Fruit fly (Drosophila melanogaster): ENCODE measurements around the gene pll.

The pll gene

DNA sequence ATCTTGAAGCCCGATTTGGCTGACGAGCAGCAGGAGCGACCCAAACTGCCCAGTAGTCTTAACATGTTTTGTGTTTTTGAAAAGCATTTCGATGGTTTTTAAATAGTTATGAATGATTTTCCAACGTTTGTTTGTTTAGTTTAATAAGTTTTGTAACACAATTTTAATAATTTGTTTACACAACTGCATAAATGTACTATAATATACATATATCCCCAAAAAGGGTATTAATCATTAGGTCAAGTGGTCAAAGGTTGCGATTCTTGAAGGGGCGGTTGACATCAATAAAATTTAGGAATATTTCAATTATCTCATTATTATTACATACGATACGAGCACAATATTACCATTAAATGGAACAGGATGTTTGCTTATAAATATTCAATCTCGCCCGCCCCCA is 23.6 kb downstream of the pll start, which contains the start of gene CG42814:
Gene CG42814 (minus strand): TSS at position 101 of the 400 bp plus-strand sequence.
- TF ChIP-seq Hnf4 (GFP tag; optimal IDR thresholded peaks at IDR 0.05) (no peak), woc (GFP tag; optimal IDR thresholded peaks at IDR 0.05) (no peak), tai (GFP tag; optimal IDR thresholded peaks at IDR 0.05) (no peak), sv (GFP tag; optimal IDR thresholded peaks at IDR 0.05) (no peak), Vsx2 (GFP tag; optimal IDR thresholded peaks at IDR 0.05; ENCODE audit: partially characterized antibody) (no peak), brk (GFP tag; optimal IDR thresholded peaks at IDR 0.05) (no peak), Abd-B (GFP tag; optimal IDR thresholded peaks at IDR 0.05) (no peak), Sp1 (GFP tag; optimal IDR thresholded peaks at IDR 0.05) (no peak), ey (GFP tag; optimal IDR thresholded peaks at IDR 0.05) (no peak), CG32264 (GFP tag; optimal IDR thresholded peaks at IDR 0.05) (no peak), foxo (GFP tag; optimal IDR thresholded peaks at IDR 0.05) (no peak), Dif (GFP tag; optimal IDR thresholded peaks at IDR 0.05; ENCODE audit: partially characterized antibody) (no peak), br (GFP tag; optimal IDR thresholded peaks at IDR 0.05) (no peak), Jra (GFP tag; optimal IDR thresholded peaks at IDR 0.05) (no peak), N (GFP tag; optimal IDR thresholded peaks at IDR 0.05) (no peak), CG9705 (GFP tag; optimal IDR thresholded peaks at IDR 0.05) (no peak), OdsH (GFP tag; optimal IDR thresholded peaks at IDR 0.05) (no peak)

DNA sequence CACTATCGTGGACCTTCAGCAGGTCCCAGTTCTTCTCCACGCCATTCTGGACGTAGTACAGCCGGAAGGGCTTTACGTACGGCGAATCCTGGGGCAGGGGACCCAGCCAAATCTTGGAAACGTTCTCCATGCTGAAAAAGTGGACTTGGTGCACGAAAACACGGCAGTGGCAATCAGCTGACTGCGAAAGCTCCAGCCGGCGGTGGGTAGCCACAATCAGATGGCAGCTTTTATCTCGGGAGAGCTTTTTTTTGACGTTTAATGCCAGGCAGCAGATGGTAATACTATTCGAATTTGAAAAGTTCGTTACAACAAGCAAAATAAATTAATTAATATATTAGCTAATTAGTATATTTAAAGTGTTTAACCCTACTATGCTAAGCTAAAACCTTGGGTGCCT is 24.6 kb downstream of the pll start, which contains the start of gene CG42813:
Gene CG42813 (minus strand): TSS at position 220 of the 400 bp plus-strand sequence.
- no peak for TF ChIP-seq sage (GFP tag; optimal IDR thresholded peaks at IDR 0.05)
- TF ChIP-seq sv (GFP tag; optimal IDR thresholded peaks at IDR 0.05), result no peak
- no peak for TF ChIP-seq dl (GFP tag; optimal IDR thresholded peaks at IDR 0.05; ENCODE audit: insufficient read depth in 1 of 2, partially characterized antibody in 2 of 2)
- no peak for TF ChIP-seq Vsx2 (GFP tag; optimal IDR thresholded peaks at IDR 0.05; ENCODE audit: partially characterized antibody)
- no peak for TF ChIP-seq foxo (GFP tag; optimal IDR thresholded peaks at IDR 0.05)
- TF ChIP-seq rgr (GFP tag; optimal IDR thresholded peaks at IDR 0.05), result no peak
- TF ChIP-seq HLH106 (tag; optimal IDR thresholded peaks at IDR 0.05), result no peak
- TF ChIP-seq ey (GFP tag; optimal IDR thresholded peaks at IDR 0.05), result no peak
- TF ChIP-seq Sp1 (GFP tag; optimal IDR thresholded peaks at IDR 0.05), result no peak

DNA sequence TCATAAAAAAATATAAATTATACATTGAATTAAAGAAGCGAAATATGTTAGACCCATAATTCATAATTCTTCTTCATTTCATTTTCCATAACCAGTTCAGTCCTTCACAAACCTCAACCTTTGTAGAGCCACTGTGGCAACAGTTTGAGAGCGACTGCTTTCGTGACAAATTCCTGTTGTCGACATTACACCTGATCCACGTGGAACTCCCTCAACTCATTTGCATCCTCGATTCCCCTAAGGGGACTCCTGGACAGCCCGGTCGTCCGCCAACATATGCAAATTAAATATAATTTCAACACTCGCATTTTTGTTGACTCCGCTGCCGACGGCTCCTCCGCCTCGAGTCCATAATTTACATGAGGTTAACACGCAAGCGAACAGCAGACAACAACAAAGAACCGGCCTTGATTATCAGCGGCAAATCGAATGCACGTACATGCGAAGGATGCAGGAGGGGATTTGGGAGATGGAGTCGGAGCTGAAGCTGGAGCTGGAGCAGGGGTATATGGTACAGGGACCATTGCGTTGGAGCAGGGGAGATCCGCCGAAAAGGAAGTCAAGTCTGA is 26.8 kb downstream of the pll start:
- TF ChIP-seq Rel (GFP tag; optimal IDR thresholded peaks at IDR 0.05) (no peak), Rel (tag; optimal IDR thresholded peaks at IDR 0.05) (peak; percentile 68), Sp1 (GFP tag; optimal IDR thresholded peaks at IDR 0.05) (no peak), dmrt93B (GFP tag; optimal IDR thresholded peaks at IDR 0.05) (no peak), jim (GFP tag; optimal IDR thresholded peaks at IDR 0.05) (no peak), Mio (GFP tag; optimal IDR thresholded peaks at IDR 0.05) (no peak)

DNA sequence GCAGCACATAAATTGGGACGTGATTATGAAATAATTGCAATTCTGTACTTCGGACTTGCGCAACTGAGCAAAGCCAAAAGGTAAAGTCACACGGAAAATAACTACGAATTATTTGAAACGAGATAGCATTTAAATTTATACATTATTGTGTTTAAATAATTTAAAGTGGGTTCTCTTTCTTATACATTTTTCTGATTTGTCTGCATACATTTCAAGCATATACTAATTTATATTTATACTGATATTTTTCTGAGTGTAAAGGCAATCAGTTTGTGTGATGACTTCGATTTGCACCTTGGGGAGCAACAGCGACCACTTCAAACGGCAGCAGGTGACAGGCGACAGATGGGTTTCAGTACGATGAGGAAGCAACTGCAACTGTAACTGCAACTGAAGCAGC is 27.5 kb downstream of the pll start:
- no peak for TF ChIP-seq Hnf4 (GFP tag; optimal IDR thresholded peaks at IDR 0.05)
- TF ChIP-seq dl (GFP tag; optimal IDR thresholded peaks at IDR 0.05; ENCODE audit: insufficient read depth in 1 of 2, partially characterized antibody in 2 of 2), result no peak
- no peak for TF ChIP-seq sv (GFP tag; optimal IDR thresholded peaks at IDR 0.05)
- TF ChIP-seq CG32264 (GFP tag; optimal IDR thresholded peaks at IDR 0.05), result no peak
- TF ChIP-seq brk (GFP tag; optimal IDR thresholded peaks at IDR 0.05), result no peak
- TF ChIP-seq HLH106 (tag; optimal IDR thresholded peaks at IDR 0.05), result no peak
- TF ChIP-seq rgr (GFP tag; optimal IDR thresholded peaks at IDR 0.05), result no peak
- no peak for TF ChIP-seq CG9705 (GFP tag; optimal IDR thresholded peaks at IDR 0.05)
- TF ChIP-seq usp (GFP tag; optimal IDR thresholded peaks at IDR 0.05), result no peak
- no peak for TF ChIP-seq dmrt93B (GFP tag; optimal IDR thresholded peaks at IDR 0.05)
- no peak for TF ChIP-seq Mio (GFP tag; optimal IDR thresholded peaks at IDR 0.05)
- TF ChIP-seq Abd-B (GFP tag; optimal IDR thresholded peaks at IDR 0.05), result no peak
- no peak for TF ChIP-seq jim (GFP tag; optimal IDR thresholded peaks at IDR 0.05)
- TF ChIP-seq Myc (optimal IDR thresholded peaks at IDR 0.05), result no peak
- TF ChIP-seq woc (GFP tag; optimal IDR thresholded peaks at IDR 0.05), result no peak
- TF ChIP-seq Hr78 (GFP tag; optimal IDR thresholded peaks at IDR 0.05), result no peak

DNA sequence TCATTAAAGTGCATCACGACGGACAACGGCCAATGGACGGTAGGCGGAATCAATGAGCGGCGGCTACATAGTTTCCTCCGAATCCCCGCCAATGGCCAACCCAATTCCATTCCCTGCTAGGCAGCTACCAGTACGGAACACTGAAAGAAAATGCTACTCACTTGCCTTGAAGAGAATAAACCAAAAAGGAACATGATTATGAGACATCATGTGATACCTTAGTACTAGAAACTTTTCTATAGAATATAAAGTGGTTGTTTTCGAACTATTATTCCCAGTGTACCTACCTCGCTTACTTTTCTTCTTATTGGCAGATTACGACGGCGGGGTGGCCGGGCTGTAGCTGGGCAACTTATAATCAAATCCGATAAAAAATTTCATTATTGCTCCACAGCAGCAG is 28.3 kb downstream of the pll start:
- TF ChIP-seq h (GFP tag; optimal IDR thresholded peaks at IDR 0.05) (peak; percentile 55), OdsH (GFP tag; optimal IDR thresholded peaks at IDR 0.05) (peak; percentile 29), dmrt93B (GFP tag; optimal IDR thresholded peaks at IDR 0.05) (no peak), br (GFP tag; optimal IDR thresholded peaks at IDR 0.05) (peak; percentile 44), woc (GFP tag; optimal IDR thresholded peaks at IDR 0.05) (peak; percentile 65), sage (GFP tag; optimal IDR thresholded peaks at IDR 0.05) (no peak), Dif (GFP tag; optimal IDR thresholded peaks at IDR 0.05; ENCODE audit: partially characterized antibody) (no peak), rgr (GFP tag; optimal IDR thresholded peaks at IDR 0.05) (peak; percentile 29), ey (GFP tag; optimal IDR thresholded peaks at IDR 0.05) (peak; percentile 33), HLH106 (tag; optimal IDR thresholded peaks at IDR 0.05) (peak; percentile 48), GATAd (GFP tag; optimal IDR thresholded peaks at IDR 0.05) (no peak), Sp1 (GFP tag; optimal IDR thresholded peaks at IDR 0.05) (peak; percentile 42), foxo (GFP tag; optimal IDR thresholded peaks at IDR 0.05) (peak in 1 of 2 experiments; percentile 55), fru (GFP tag; optimal IDR thresholded peaks at IDR 0.05) (peak; percentile 55)
